Fruit fly (Drosophila melanogaster): Measurements from ENCODE around the gene CG5111.

The CG5111 gene

dm6 chr3R:25543565-25544317 lies 37.7 kb downstream of the CG5111 start:
- TF ChIP-seq rn (GFP tag; IDR thresholded peaks at IDR 0.05) = no peak
- no peak for TF ChIP-seq CG17806 (tag; optimal IDR thresholded peaks at IDR 0.05)
- no peak for TF ChIP-seq fd96Ca (GFP tag; IDR thresholded peaks at IDR 0.05)
- TF ChIP-seq D1 (tag; optimal IDR thresholded peaks at IDR 0.05) = no peak
- no peak for TF ChIP-seq EcR (GFP tag; optimal IDR thresholded peaks at IDR 0.05)
- TF ChIP-seq CG4496 (GFP tag; IDR thresholded peaks at IDR 0.05) = no peak
- no peak for TF ChIP-seq Ets98B (GFP tag; IDR thresholded peaks at IDR 0.05)
- no peak for TF ChIP-seq CG9948 (tag; optimal IDR thresholded peaks at IDR 0.05)
- TF ChIP-seq CG10348 (GFP tag; IDR thresholded peaks at IDR 0.05) = no peak
- TF ChIP-seq Pif1A (GFP tag; optimal IDR thresholded peaks at IDR 0.05) = no peak
- no peak for TF ChIP-seq gl (tag; optimal IDR thresholded peaks at IDR 0.05)
- no peak for TF ChIP-seq CG32121 (GFP tag; IDR thresholded peaks at IDR 0.05)
- no peak for TF ChIP-seq CG8301 (tag; optimal IDR thresholded peaks at IDR 0.05)
- no peak for TF ChIP-seq Snoo (tag; optimal IDR thresholded peaks at IDR 0.05)
- no peak for TF ChIP-seq CG12605 (GFP tag; IDR thresholded peaks at IDR 0.05)
- TF ChIP-seq Pif1B (GFP tag; optimal IDR thresholded peaks at IDR 0.05) = no peak

- no peak for TF ChIP-seq D1 (tag; optimal IDR thresholded peaks at IDR 0.05)
- TF ChIP-seq CG15710 (tag; optimal IDR thresholded peaks at IDR 0.05) = no peak
- no peak for TF ChIP-seq CG9948 (tag; optimal IDR thresholded peaks at IDR 0.05)
- no peak for TF ChIP-seq fd96Ca (GFP tag; IDR thresholded peaks at IDR 0.05)
- TF ChIP-seq CG14655 (GFP tag; optimal IDR thresholded peaks at IDR 0.05) = no peak
- no peak for TF ChIP-seq CG8159 (tag; optimal IDR thresholded peaks at IDR 0.05)
- no peak for TF ChIP-seq Pif1B (GFP tag; optimal IDR thresholded peaks at IDR 0.05)
- TF ChIP-seq CG12605 (GFP tag; IDR thresholded peaks at IDR 0.05) = no peak
- TF ChIP-seq Pif1A (GFP tag; optimal IDR thresholded peaks at IDR 0.05) = no peak
- no peak for TF ChIP-seq rn (GFP tag; IDR thresholded peaks at IDR 0.05)
- no peak for TF ChIP-seq CG8301 (tag; optimal IDR thresholded peaks at IDR 0.05)
- TF ChIP-seq CG13204 (GFP tag; optimal IDR thresholded peaks at IDR 0.05) = no peak
- no peak for TF ChIP-seq Snoo (tag; optimal IDR thresholded peaks at IDR 0.05)
- TF ChIP-seq CG34367 (tag; optimal IDR thresholded peaks at IDR 0.05) = no peak
Measured at dm6 chr3R:25549740-25550139, 43.7 kb downstream of the CG5111 start.

- TF ChIP-seq CG12605 (GFP tag; IDR thresholded peaks at IDR 0.05) (no peak), CG32121 (GFP tag; IDR thresholded peaks at IDR 0.05) (no peak), CG34367 (tag; optimal IDR thresholded peaks at IDR 0.05) (no peak), fd96Ca (GFP tag; IDR thresholded peaks at IDR 0.05) (no peak), D1 (tag; optimal IDR thresholded peaks at IDR 0.05) (no peak), CG13204 (GFP tag; optimal IDR thresholded peaks at IDR 0.05) (no peak), Pif1B (GFP tag; optimal IDR thresholded peaks at IDR 0.05) (no peak), CG8159 (tag; optimal IDR thresholded peaks at IDR 0.05) (no peak), Ets98B (GFP tag; IDR thresholded peaks at IDR 0.05) (no peak), CG8301 (tag; optimal IDR thresholded peaks at IDR 0.05) (no peak)
Measured at dm6 chr3R:25550428-25550827, 44.4 kb downstream of the CG5111 start.

DNA sequence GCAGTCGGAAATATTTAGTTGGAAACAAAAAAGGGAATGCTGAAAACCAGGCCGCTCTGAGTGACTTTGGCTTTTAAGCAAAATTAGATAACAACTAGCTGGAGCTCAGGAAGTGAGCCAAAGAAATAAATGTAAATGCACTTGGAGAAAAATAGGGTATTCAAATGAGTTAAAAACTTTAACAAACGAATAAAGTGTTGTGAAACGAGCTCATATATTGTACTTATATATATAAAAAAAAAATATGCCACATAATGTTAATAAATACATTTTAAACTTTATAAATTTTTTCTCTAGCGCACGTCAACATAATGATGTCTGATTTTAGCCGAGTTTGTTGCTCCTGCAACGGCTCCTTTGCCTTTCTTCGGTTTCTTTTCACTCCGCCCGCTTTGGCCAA lies 46.1 kb downstream of the CG5111 start:
- TF ChIP-seq CG4496 (GFP tag; IDR thresholded peaks at IDR 0.05) (no peak; the same call in 2 of the 3 replicates), CG8301 (tag; optimal IDR thresholded peaks at IDR 0.05) (no peak), CG34367 (tag; optimal IDR thresholded peaks at IDR 0.05) (no peak), D1 (tag; optimal IDR thresholded peaks at IDR 0.05) (no peak), CG15710 (tag; optimal IDR thresholded peaks at IDR 0.05) (no peak), CG17806 (tag; optimal IDR thresholded peaks at IDR 0.05) (no peak), gl (tag; optimal IDR thresholded peaks at IDR 0.05) (no peak), rn (GFP tag; IDR thresholded peaks at IDR 0.05) (no peak), CG13204 (GFP tag; optimal IDR thresholded peaks at IDR 0.05) (no peak), Pif1A (GFP tag; optimal IDR thresholded peaks at IDR 0.05) (no peak), CG9948 (tag; optimal IDR thresholded peaks at IDR 0.05) (no peak), CG8159 (tag; optimal IDR thresholded peaks at IDR 0.05) (no peak), CG10348 (GFP tag; IDR thresholded peaks at IDR 0.05) (no peak), fd96Ca (GFP tag; IDR thresholded peaks at IDR 0.05) (no peak), Pif1B (GFP tag; optimal IDR thresholded peaks at IDR 0.05) (no peak), CG32121 (GFP tag; IDR thresholded peaks at IDR 0.05) (no peak), Ets98B (GFP tag; IDR thresholded peaks at IDR 0.05) (no peak), CG12605 (GFP tag; IDR thresholded peaks at IDR 0.05) (no peak), CG14655 (GFP tag; optimal IDR thresholded peaks at IDR 0.05) (no peak), Snoo (tag; optimal IDR thresholded peaks at IDR 0.05) (no peak)

dm6 chr3R:25555365-25556106 lies 49.5 kb downstream of the CG5111 start:
- TF ChIP-seq Ets98B (GFP tag; IDR thresholded peaks at IDR 0.05) (peak; percentile 55), CG17806 (tag; optimal IDR thresholded peaks at IDR 0.05) (peak; percentile 93), CG34367 (tag; optimal IDR thresholded peaks at IDR 0.05) (peak; percentile 90), fd96Ca (GFP tag; IDR thresholded peaks at IDR 0.05) (peak; percentile 67; the same call in 2 of the 3 replicates), CG15710 (tag; optimal IDR thresholded peaks at IDR 0.05) (peak; percentile 92), CG8159 (tag; optimal IDR thresholded peaks at IDR 0.05) (peak; percentile 95), rn (GFP tag; IDR thresholded peaks at IDR 0.05) (no peak), Pif1B (GFP tag; optimal IDR thresholded peaks at IDR 0.05) (peak; percentile 85), Pif1A (GFP tag; optimal IDR thresholded peaks at IDR 0.05) (peak; percentile 72), gl (tag; optimal IDR thresholded peaks at IDR 0.05) (peak; percentile 66), CG9948 (tag; optimal IDR thresholded peaks at IDR 0.05) (peak; percentile 91), CG13204 (GFP tag; optimal IDR thresholded peaks at IDR 0.05) (peak; percentile 63), CG8301 (tag; optimal IDR thresholded peaks at IDR 0.05) (peak; percentile 86), CG14655 (GFP tag; optimal IDR thresholded peaks at IDR 0.05) (peak; percentile 94), EcR (GFP tag; optimal IDR thresholded peaks at IDR 0.05) (peak; percentile 99), CG4496 (GFP tag; IDR thresholded peaks at IDR 0.05) (peak; percentile 70; the same call in 2 of the 3 replicates), CG10348 (GFP tag; IDR thresholded peaks at IDR 0.05) (no peak), Snoo (tag; optimal IDR thresholded peaks at IDR 0.05) (peak; percentile 86), D1 (tag; optimal IDR thresholded peaks at IDR 0.05) (peak; percentile 89), CG32121 (GFP tag; IDR thresholded peaks at IDR 0.05) (peak; percentile 61; the same call in 1 of the 2 replicates), CG12605 (GFP tag; IDR thresholded peaks at IDR 0.05) (peak; percentile 40)

Measured in whole organism, pupa.